Worm (Caenorhabditis elegans): ENCODE results near the gene K07F5.8.

Gene K07F5.8

DNA sequence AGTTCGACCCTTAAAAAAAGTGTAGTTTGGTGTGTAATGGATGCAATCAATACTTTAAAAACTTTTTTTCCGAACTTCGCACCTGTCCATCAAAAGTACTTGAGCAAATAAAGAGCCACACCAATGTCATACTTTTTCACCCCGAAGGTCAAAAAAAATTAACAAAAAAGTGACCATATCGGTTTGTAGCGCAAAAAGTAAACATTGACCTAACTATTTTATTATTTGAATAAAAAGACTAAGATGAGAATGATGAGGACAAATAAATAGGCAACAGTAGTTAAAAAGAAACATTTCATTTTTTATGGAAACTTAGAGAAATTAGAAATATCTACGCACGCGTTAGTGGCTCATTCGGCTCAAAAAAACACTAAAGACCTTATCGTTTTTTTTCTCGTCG lies 19.8 kb upstream of the K07F5.8 start:
- no peak for TF ChIP-seq dao-5 (tag; optimal IDR thresholded peaks at IDR 0.05)

DNA sequence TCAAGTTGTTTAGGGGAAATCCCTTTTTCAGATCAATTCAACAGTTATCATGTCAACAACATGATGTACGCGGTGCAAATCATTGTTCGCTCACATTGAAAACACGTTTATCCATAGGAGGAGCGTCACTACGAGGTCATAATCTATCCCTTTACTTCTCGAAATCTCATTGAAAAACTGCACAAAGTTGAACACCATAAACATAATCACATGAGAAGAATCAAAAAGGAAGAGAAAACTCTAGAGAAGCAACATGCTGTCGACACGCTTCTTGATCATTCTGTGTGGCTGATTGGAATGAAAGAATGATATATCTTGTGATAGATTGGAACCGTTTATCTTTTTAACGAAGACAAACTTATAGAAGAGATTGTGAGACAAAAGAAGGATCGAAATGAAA lies 18.4 kb upstream of the K07F5.8 start:
- TF ChIP-seq W03F9.2 (tag; optimal IDR thresholded peaks at IDR 0.05) (no peak), dao-5 (tag; optimal IDR thresholded peaks at IDR 0.05) (no peak), him-1 (tag; optimal IDR thresholded peaks at IDR 0.05) (no peak)

DNA sequence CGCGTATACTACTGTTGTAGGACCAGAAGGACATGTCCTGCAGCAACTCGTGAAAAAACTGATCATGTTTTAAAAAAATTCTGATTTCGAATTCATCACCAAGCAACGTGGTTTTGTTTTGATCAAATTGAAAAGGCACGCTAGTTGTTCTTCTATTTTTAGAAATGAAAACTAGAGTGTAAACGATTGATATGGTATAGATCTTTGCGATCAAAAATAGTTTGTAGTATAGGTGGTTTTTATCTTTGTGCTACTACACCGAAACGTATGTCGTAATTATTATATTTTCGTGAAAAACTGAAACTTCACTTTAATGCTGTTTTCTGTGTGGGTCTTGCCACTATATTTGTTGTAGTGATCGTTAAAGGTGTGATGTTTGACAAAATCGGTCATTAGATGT lies 17.3 kb upstream of the K07F5.8 start:
- TF ChIP-seq W03F9.2 (tag; optimal IDR thresholded peaks at IDR 0.05): no peak
- no peak for TF ChIP-seq him-1 (tag; optimal IDR thresholded peaks at IDR 0.05)
- TF ChIP-seq dao-5 (tag; optimal IDR thresholded peaks at IDR 0.05): no peak

DNA sequence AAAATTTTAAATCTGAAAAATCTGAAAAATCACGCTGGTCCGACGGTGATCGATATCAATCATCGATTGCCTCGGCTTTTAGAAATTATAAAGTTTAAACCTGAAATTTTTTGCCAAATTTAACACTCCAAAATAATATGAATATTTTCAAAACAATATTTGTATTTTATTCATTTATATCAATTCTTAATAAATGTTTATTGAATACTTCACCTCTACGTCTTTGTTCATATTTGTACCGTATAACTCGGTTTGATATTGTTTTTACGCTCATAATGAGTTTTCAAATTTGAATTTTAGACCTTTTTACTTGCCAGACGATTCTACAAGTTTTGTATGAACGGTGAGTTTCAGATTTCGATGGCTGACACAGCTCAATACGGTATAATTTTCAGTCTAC lies 15.3 kb upstream of the K07F5.8 start, which contains the start of the genes K07F5.15 and K07F5.22:
K07F5.15 (plus strand) TSS at position 301 of the 400 bp plus-strand sequence.
K07F5.22 (plus strand) TSS at position 301 of the 400 bp plus-strand sequence.
- TF ChIP-seq him-1 (tag; optimal IDR thresholded peaks at IDR 0.05) (no peak), W03F9.2 (tag; optimal IDR thresholded peaks at IDR 0.05) (no peak), dao-5 (tag; optimal IDR thresholded peaks at IDR 0.05) (no peak)

DNA sequence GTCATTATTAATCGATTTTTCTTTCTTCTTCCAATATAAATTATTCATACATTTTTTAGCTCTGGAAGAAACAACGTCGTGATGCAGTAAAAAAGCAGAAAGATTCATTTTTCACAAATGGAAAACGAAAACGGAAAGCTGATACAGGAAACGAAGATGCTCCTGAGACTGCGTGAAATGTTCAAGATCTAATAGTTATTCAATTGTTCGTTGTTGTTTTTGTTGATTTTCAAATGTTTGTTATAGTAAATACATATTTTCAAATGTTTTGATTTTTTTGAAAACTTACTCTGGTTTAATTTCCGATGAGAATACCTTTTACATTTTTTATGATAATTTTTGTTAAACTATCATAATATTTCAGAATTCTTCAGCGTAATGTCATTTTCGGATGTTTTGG lies 14.3 kb upstream of the K07F5.8 start, which contains the start of gene K07F5.16:
K07F5.16 (plus strand) TSS at position 301 of the 400 bp plus-strand sequence.
- TF ChIP-seq W03F9.2 (tag; optimal IDR thresholded peaks at IDR 0.05) (no peak), dao-5 (tag; optimal IDR thresholded peaks at IDR 0.05) (no peak), him-1 (tag; optimal IDR thresholded peaks at IDR 0.05) (no peak)

DNA sequence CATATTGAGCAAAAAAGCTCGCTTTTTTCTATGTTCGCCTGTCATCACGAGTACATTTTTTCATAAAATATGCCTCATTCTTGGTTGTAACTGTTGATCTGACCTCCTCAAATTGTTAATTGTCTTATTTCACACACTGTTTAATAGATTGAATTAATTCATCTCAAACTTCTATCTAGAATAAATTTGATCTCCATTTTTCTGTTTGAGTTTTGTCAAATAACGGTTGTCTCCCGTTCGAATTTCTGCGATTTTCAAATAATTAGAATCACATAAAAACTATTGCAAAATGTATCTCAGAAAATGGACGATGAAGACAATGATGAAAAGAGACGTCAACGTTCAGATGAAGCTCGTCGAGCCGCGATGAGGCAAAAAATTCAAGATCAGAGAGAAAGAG lies 12.4 kb upstream of the K07F5.8 start, which contains the start of gene K07F5.14:
K07F5.14 (plus strand) TSS at position 301 of the 400 bp plus-strand sequence.
- no peak for TF ChIP-seq dao-5 (tag; optimal IDR thresholded peaks at IDR 0.05)
- no peak for TF ChIP-seq him-1 (tag; optimal IDR thresholded peaks at IDR 0.05)
- TF ChIP-seq W03F9.2 (tag; optimal IDR thresholded peaks at IDR 0.05): no peak

DNA sequence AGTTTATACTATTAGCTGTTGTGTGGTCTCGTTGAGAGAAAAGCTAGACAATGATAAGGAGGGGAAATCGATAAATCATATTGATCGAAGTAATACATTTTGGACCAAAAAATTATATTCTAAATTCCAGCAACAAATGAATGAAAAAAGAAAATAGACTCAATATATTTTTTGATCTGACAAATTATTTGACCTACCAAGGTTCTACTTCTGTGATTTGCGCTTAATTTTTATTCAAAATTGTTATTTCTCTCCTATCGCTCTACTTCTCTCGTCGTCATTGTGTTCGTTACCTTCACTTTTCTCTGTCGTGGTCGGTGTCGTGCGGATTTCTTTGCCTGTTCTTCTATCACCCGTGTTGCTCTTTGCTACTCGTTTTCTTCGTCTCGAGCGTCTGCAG lies 9.4 kb upstream of the K07F5.8 start:
- TF ChIP-seq him-1 (tag; optimal IDR thresholded peaks at IDR 0.05): no peak
- TF ChIP-seq dao-5 (tag; optimal IDR thresholded peaks at IDR 0.05): no peak
- no peak for TF ChIP-seq W03F9.2 (tag; optimal IDR thresholded peaks at IDR 0.05)

DNA sequence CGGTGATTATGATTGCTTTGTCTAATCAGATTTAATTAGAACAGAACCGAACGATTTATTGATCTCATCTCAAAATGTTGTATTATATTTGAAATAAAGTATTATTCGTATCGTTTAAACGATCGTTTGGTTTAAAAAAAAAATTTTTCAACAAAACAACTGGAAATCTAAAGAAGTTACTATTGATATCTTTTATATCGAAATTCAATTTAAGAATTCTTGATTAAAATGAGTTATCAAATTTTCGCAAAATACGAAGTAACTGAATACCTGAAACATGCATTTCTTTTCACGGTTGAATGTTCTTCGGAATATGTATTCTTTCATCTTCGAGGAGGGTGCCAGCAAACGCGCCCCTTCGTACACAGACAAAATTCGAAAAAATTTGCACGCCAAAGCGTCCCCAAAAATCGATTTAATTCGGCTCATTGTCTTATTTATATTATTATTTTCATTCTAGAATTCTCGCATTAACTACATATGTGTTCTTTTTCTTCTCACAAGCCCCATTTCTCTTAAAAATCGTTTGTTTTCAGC lies 8.5 kb upstream of the K07F5.8 start, which contains the start of gene npp-1:
npp-1 (plus strand) TSS at position 537 of the 537 bp plus-strand sequence.
- TF ChIP-seq W03F9.2 (tag; optimal IDR thresholded peaks at IDR 0.05) (peak; percentile 75), dao-5 (tag; optimal IDR thresholded peaks at IDR 0.05) (no peak)

DNA sequence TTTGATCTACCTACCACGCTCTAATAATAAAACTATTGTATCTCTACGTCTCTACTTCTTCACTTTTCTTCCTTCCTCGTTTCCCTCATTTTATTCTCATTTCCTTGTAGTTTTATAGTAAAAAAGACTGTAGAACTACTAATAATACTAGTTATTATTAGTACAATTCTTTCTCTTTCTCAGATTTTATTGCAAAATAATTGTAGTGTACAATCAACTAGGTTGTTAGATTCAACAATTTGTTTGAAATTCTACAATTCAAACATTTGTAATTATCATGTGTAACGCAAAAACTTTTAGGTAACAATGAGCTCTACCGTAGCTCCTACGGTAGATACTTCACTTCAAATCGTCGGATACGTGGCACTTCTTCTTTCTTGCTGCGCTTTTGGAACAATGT lies 6.2 kb upstream of the K07F5.8 start, which contains the start of gene K07F5.12:
K07F5.12 (plus strand) TSS at position 301 of the 400 bp plus-strand sequence.
- TF ChIP-seq him-1 (tag; optimal IDR thresholded peaks at IDR 0.05) (no peak), W03F9.2 (tag; optimal IDR thresholded peaks at IDR 0.05) (no peak), dao-5 (tag; optimal IDR thresholded peaks at IDR 0.05) (no peak)

DNA sequence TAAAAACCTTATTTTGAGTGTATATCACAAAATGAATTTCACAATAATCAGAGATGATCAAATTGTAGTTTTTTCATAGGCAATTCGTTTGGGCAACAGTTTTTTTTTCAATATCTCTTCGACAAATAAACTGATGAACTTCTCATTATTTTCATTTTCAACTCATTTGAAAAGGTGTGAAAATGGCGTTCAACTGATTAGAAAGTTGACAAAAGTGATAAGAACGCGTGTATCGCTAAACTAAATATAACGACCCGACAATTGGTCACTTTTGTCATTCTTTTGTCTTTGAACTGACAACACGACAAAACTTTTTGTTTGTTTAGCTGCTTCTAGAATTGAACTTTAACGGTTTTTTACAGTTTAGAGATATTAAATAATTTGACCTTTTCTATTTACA lies 5.4 kb upstream of the K07F5.8 start:
- no peak for TF ChIP-seq him-1 (tag; optimal IDR thresholded peaks at IDR 0.05)
- no peak for TF ChIP-seq W03F9.2 (tag; optimal IDR thresholded peaks at IDR 0.05)
- TF ChIP-seq dao-5 (tag; optimal IDR thresholded peaks at IDR 0.05): no peak

DNA sequence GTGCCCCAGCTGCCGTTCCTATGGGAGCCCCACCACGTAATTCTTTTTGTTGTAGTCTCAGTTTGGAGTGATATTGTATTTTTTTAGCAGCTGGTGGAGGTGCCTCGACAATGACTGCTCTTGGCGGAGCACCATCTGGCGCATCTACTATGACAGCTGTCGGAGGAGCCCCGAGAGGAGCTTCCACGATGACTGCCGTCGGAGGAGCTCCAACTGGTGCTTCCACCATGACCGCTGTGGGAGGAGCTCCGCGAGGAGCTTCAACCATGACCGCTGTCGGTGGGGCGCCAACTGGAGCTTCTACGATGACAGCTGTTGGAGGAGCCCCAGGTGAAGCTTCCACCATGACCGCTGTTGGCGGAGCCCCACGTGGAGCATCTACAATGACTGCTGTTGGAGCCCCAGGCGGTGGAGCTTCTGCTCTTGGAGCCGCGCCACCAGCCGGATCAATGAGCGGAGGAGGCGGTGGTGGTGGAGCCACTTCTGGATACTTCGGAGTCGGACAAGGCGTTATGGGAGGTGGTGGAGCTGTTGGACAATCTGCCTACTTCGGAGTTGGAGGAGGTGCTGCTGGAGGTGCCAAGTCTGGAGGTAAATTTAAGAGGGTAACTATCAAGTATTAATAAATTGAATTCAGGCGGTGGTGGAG lies 3.4 kb upstream of the K07F5.8 start:
- TF ChIP-seq W03F9.2 (tag; optimal IDR thresholded peaks at IDR 0.05) (no peak), dao-5 (tag; optimal IDR thresholded peaks at IDR 0.05) (no peak), him-1 (tag; optimal IDR thresholded peaks at IDR 0.05) (no peak)

DNA sequence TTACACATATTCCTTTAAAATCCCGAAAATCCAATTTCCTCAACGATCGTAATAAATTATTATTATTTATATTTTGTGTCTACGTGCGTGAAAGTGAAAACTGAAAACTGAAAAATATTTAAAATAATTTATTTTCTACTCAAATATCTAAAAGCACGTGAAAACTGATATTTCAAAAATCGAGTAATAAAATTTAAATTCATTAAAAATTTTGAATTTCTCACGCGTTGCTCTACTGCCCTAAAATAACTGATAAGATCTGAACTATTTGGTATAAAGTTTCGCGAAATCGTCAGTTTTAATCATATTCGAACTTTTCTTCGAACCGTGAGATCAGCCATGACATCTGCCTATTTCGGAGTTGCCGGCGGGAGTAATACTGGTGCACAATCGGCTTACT lies 2.7 kb upstream of the K07F5.8 start, which contains the start of gene ssq-1:
ssq-1 (plus strand) TSS at position 301 of the 400 bp plus-strand sequence.
- TF ChIP-seq him-1 (tag; optimal IDR thresholded peaks at IDR 0.05): no peak
- no peak for TF ChIP-seq dao-5 (tag; optimal IDR thresholded peaks at IDR 0.05)
- TF ChIP-seq W03F9.2 (tag; optimal IDR thresholded peaks at IDR 0.05): no peak

DNA sequence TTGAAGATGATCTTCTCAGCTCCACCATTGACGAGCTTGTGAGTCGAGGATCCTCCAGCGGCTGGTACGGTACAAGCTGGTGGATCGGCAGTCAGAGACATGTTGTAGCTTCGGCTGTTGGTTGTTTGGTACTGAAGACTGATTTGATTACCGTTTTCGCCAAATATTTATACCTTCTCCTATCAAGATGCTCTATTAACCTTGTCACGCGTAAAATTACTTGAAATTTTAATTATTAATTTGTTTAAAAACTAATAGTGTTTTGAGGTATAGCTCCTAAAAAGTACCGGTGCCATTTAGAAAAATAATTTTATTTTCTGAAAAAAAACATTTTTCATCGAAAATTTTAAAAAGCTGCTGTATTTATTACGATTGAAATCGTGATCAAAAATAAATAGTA lies 1.4 kb upstream of the K07F5.8 start, which contains the start of gene ssp-10:
ssp-10 (minus strand) TSS at position 101 of the 400 bp plus-strand sequence.
- TF ChIP-seq W03F9.2 (tag; optimal IDR thresholded peaks at IDR 0.05) (no peak), dao-5 (tag; optimal IDR thresholded peaks at IDR 0.05) (no peak), him-1 (tag; optimal IDR thresholded peaks at IDR 0.05) (no peak)

DNA sequence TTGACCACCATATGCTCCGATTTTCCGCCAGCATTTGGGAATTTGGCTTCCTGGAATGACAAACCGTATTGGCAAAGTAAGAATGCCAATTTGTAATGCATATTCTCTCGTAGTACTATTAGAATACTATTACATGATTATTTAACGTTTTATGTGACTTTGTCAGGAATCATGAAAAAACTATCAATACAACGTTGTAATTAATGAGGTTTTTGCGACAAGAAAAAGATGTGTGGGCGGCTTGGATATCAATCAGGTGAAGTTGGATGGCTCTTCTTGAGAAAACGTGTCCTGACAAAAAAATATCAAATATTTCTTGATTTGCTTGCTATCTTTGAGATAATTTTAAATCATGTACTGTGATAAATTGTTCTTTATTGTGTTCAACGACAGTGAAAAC lies 1.4 kb downstream of the K07F5.8 start, which contains the start of gene K07F5.7:
K07F5.7 (minus strand) TSS at position 101 of the 400 bp plus-strand sequence.
- TF ChIP-seq dao-5 (tag; optimal IDR thresholded peaks at IDR 0.05): no peak
- no peak for TF ChIP-seq W03F9.2 (tag; optimal IDR thresholded peaks at IDR 0.05)
- no peak for TF ChIP-seq him-1 (tag; optimal IDR thresholded peaks at IDR 0.05)

Data from whole organism, L4/young adult.